Fruit fly (Drosophila melanogaster): ENCODE data around the gene CG13875.

The CG13875 gene

dm6 chr3L:165981-166788 is 13.5 kb upstream of the CG13875 start (continued):
- TF ChIP-seq schlank (tag; optimal IDR thresholded peaks at IDR 0.05) = no peak
- TF ChIP-seq MESR4 (GFP tag; optimal IDR thresholded peaks at IDR 0.05) = no peak
- TF ChIP-seq lab (GFP tag; optimal IDR thresholded peaks at IDR 0.05) = peak; percentile 52
- no peak for TF ChIP-seq pzg (GFP tag; optimal IDR thresholded peaks at IDR 0.05)
- no peak for TF ChIP-seq CG7372 (GFP tag; IDR thresholded peaks at IDR 0.05)
- TF ChIP-seq CG17802 (tag; optimal IDR thresholded peaks at IDR 0.05) = no peak
- no peak for TF ChIP-seq Ets97D (GFP tag; optimal IDR thresholded peaks at IDR 0.05)
- no peak for TF ChIP-seq CG4820 (GFP tag; optimal IDR thresholded peaks at IDR 0.05)
- TF ChIP-seq klu (GFP tag; IDR thresholded peaks at IDR 0.05) = no peak
- TF ChIP-seq Hr51 (GFP tag; optimal IDR thresholded peaks at IDR 0.05) = peak in 1 of 2 experiments; percentile 11
- TF ChIP-seq Fer1 (GFP tag; optimal IDR thresholded peaks at IDR 0.05) = no peak
- no peak for TF ChIP-seq dati (GFP tag; IDR thresholded peaks at IDR 0.05)
- TF ChIP-seq zfh2 (GFP tag; optimal IDR thresholded peaks at IDR 0.05) = no peak
- no peak for TF ChIP-seq CG14441 (GFP tag; IDR thresholded peaks at IDR 0.05)
- no peak for TF ChIP-seq her (GFP tag; optimal IDR thresholded peaks at IDR 0.05)
- TF ChIP-seq CG3847 (GFP tag; IDR thresholded peaks at IDR 0.05) = no peak
- no peak for TF ChIP-seq Bteb2 (GFP tag; optimal IDR thresholded peaks at IDR 0.05)
- TF ChIP-seq CG4424 (GFP tag; optimal IDR thresholded peaks at IDR 0.05) = peak; percentile 54
- TF ChIP-seq CG17328 (GFP tag; IDR thresholded peaks at IDR 0.05) = peak; percentile 49
- TF ChIP-seq gsb-n (tag; optimal IDR thresholded peaks at IDR 0.05) = no peak
- peak; percentile 17 for TF ChIP-seq tin (GFP tag; optimal IDR thresholded peaks at IDR 0.05)
- TF ChIP-seq E2f1 (GFP tag; IDR thresholded peaks at IDR 0.05) = no peak
- TF ChIP-seq pum (GFP tag; optimal IDR thresholded peaks at IDR 0.05) = no peak
- no peak for TF ChIP-seq crol (GFP tag; IDR thresholded peaks at IDR 0.05)
- peak; percentile 0 for TF ChIP-seq Xbp1 (GFP tag; optimal IDR thresholded peaks at IDR 0.05)
- TF ChIP-seq CG6683 (GFP tag; optimal IDR thresholded peaks at IDR 0.05) = no peak
- no peak for TF ChIP-seq NK7.1 (GFP tag; optimal IDR thresholded peaks at IDR 0.05)
- TF ChIP-seq Nf-YA (GFP tag; IDR thresholded peaks at IDR 0.05) = no peak
- no peak for TF ChIP-seq CG8290 (GFP tag; optimal IDR thresholded peaks at IDR 0.05)
- TF ChIP-seq CG8290 (tag; optimal IDR thresholded peaks at IDR 0.05) = no peak
- TF ChIP-seq CG10366 (GFP tag; IDR thresholded peaks at IDR 0.05) = 0 out of 2 replicates have a peak, but pooled peaks have one; percentile 11

dm6 chr3L:166789-167132 is 13.0 kb upstream of the CG13875 start:
- TF ChIP-seq CG17385 (GFP tag; optimal IDR thresholded peaks at IDR 0.05) (no peak), YL-1 (GFP tag; optimal IDR thresholded peaks at IDR 0.05) (peak; percentile 3), row (GFP tag; IDR thresholded peaks at IDR 0.05) (0 out of 3 replicates have a peak, but pooled peaks have one; percentile 2), ara (GFP tag; IDR thresholded peaks at IDR 0.05) (0 out of 2 replicates have a peak, but pooled peaks have one; percentile 2), BEAF-32 (GFP tag; optimal IDR thresholded peaks at IDR 0.05) (no peak), fu2 (GFP tag; optimal IDR thresholded peaks at IDR 0.05) (no peak), sens (GFP tag) (peak; percentile 8), stwl (tag; optimal IDR thresholded peaks at IDR 0.05) (no peak), CG11696 (GFP tag; IDR thresholded peaks at IDR 0.05) (0 out of 2 replicates have a peak, but pooled peaks have one; percentile 43), crp (GFP tag; optimal IDR thresholded peaks at IDR 0.05) (no peak), CG13424 (tag; optimal IDR thresholded peaks at IDR 0.05) (no peak), CG4404 (GFP tag; IDR thresholded peaks at IDR 0.05) (no peak), Gug (GFP tag; IDR thresholded peaks at IDR 0.05) (no peak), CG4707 (GFP tag; optimal IDR thresholded peaks at IDR 0.05) (no peak), CG9437 (GFP tag; optimal IDR thresholded peaks at IDR 0.05) (no peak), Bgb (GFP tag; IDR thresholded peaks at IDR 0.05; ENCODE audit: partially characterized antibody) (no peak), CG6765 (GFP tag; optimal IDR thresholded peaks at IDR 0.05) (no peak)

Data from whole organism, embryonic.